Fruit fly (Drosophila melanogaster): ENCODE results near the gene CG13461.

The CG13461 gene

DNA sequence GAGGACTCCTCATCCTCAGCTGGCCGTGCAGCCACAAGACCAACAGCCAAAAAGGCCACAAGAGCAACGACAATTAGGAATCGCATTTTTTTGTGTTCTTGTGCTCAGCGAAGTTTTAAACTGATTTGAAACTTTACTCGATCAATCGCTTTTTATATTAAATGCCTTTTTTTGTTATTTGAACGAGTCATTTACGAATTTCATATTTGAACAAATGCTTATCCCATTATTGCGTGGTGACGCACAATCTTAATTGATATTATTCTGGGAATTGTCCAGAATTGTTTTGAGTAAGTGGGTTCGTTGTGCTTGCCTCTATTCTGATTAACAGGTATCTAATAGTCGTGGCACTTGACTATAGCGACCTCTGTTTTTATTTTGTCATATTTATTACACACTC lies at the start of gene CG13461:
Gene CG13461 (minus strand): TSS at position 101 of the 400 bp plus-strand sequence.
- TF ChIP-seq CG8478 (optimal IDR thresholded peaks at IDR 0.05) (no peak), CTCF (optimal IDR thresholded peaks at IDR 0.05) (no peak)

dm6 chr3L:15101639-15102413 lies 49.5 kb upstream of the CG13461 start:
- TF ChIP-seq CG8478 (optimal IDR thresholded peaks at IDR 0.05) = no peak
- TF ChIP-seq CTCF (optimal IDR thresholded peaks at IDR 0.05) = no peak

DNA sequence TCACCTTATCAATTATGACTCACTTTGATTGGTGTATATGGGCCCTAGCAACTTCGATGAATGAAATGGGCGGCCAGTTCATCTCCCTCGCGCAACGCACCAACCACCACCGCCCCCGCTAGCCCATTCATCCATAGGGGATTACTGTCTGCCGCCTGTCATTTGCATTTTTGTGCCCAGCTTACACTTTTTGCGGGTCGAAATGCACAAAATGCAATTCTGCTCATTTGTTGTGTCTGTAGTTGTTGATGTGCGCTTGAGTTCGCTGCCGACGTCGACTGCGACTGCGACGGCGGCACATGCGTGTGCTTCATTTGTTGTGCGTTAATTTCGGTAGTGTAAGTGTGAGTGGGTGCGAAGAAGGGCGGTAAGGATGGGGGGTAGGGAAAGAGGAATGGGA lies 48.7 kb upstream of the CG13461 start:
- TF ChIP-seq CTCF (optimal IDR thresholded peaks at IDR 0.05) = no peak
- no peak for TF ChIP-seq CG8478 (optimal IDR thresholded peaks at IDR 0.05)

dm6 chr3L:15099541-15099940 lies 47.3 kb upstream of the CG13461 start:
- TF ChIP-seq CTCF (optimal IDR thresholded peaks at IDR 0.05) = no peak
- no peak for TF ChIP-seq CG8478 (optimal IDR thresholded peaks at IDR 0.05)

DNA sequence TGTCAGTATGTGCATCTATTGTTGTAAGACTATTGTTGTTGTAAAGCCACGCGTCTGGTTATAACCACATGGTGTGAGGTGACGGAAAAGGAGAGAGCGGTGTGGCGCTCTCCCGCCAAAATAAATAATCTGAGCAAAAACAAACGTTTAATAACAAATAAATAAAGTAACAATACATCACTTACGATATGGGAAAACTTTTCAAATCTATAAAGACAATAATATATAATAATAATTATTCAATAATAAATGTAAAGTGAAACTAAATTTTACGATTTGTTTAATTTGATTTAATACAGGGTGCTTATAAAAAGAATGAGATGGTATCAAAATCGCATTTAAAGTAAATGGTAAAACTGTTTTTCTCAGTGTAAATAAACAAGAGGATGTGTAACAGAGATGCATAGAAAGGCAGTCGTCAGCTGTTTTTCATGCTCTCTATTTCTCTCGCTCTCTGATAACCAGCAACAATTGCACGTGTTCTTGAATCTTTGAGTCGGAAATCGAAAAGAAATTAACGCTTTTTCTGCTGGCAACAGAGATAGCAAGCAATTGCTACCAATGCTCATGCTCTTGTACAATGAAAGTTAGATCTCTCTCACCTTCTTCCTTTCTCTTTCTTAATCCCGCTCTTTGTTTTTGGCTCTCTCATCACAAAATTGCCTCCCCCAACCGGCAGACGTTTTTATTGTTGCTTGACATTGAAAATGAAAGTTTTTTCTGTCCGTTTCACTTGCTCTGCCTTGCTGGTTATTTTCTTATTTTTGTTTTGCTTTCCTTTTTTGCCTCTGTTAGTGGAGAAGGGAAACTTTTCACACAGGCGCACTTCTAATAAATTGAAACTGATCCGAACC lies 46.6 kb upstream of the CG13461 start:
- TF ChIP-seq CTCF (optimal IDR thresholded peaks at IDR 0.05) (no peak), CG8478 (optimal IDR thresholded peaks at IDR 0.05) (no peak)

DNA sequence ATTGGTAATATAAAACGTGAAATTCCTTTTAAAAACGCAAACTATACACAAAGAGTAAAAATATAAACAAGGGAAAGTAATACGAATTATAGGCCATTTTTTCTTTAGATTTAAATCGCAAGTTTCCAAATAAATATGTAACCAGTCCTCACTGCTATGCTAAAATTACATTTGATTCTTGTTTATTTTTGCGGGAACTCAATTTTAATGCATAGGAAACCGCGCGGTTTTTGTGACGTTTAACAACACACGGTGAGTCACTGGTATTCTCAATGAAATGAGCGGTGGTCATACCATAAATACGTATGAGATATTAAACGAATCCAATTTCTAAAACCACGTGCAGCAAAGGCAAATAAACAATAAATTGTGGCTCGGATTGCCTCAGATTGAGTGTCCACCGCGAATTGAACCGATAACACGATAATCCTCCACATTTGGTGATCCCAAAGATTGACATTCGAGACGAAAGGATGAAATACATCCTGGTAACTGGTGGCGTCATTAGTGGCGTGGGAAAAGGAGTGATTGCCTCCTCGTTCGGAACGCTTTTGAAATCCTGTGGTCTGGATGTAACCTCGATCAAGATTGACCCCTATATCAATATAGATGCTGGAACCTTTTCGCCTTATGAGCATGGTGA lies 45.7 kb upstream of the CG13461 start, which contains the start of gene Ctps:
Gene Ctps (plus strand): TSS at position 37 of the 643 bp plus-strand sequence.
- TF ChIP-seq CTCF (optimal IDR thresholded peaks at IDR 0.05) (no peak), CG8478 (optimal IDR thresholded peaks at IDR 0.05) (no peak)

DNA sequence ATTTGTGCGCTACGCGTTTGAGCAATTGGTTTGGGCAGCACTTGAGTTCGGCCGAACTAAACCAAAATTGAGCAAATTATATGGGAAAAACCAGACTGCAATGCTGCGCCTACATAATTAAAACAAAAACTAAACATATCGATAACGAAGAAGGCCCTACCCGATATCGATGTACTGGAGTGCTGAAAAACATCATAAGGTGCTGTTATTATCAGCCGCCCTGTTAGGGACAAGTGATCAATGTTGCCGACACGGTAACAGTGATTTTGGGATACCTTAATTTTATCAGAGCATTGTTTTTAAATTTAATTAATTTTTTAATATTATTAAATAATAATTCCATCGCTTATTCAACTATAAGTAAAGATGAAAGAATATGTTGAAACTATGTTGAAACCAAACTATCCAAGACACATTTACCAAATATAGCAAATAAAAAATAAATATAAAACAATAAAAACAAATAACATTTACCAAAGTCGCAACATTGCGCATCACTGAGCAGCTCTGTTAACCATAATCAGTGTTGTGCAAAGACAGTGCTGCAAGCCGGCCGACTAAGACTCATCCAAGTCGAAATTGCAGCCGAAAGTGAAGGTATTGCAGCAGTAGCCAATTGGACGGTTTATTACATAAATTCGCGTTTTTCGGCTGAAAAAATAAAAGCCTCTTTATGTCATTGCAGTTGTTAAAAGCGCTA lies 42.4 kb upstream of the CG13461 start, which contains the start of the genes sstn, Plp and GlyRS:
Gene sstn (minus strand): TSS at position 131 of the 700 bp plus-strand sequence.
Gene Plp (minus strand): TSS at position 136 of the 700 bp plus-strand sequence.
Gene GlyRS (plus strand): TSS at position 554 of the 700 bp plus-strand sequence.
- TF ChIP-seq CG8478 (optimal IDR thresholded peaks at IDR 0.05) = no peak
- TF ChIP-seq CTCF (optimal IDR thresholded peaks at IDR 0.05) = no peak

DNA sequence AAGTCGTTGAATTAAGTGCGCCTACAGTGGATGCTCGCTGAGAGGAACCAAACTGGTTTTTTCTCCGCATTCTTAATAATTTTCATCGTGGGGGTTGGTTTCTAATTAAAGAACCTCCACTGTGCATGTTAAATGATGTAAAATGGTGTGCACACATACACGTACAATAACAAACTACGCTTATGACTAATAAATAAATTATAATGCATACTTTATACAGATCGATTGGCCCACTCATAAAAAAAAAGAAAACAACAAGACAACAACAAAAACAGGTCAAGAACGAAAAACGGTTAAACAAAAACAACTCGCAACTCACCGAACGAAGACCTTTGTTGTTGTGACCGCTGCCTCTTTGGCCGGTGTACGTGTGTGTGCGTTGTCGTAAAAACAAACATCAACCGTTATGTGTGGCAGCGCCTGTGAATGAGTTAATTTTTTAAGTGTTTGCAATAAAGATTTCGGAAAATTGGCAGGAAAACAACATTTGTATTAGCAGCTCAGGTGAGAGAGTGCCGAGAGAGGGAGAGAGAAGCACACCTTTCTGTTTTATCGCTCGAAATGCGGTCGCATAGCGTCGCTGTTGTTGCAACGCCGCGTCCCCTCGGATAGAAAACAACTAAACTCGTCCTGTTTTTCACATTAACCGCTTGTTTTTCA lies 41.8 kb upstream of the CG13461 start:
- TF ChIP-seq CTCF (optimal IDR thresholded peaks at IDR 0.05) (no peak), CG8478 (optimal IDR thresholded peaks at IDR 0.05) (no peak)

DNA sequence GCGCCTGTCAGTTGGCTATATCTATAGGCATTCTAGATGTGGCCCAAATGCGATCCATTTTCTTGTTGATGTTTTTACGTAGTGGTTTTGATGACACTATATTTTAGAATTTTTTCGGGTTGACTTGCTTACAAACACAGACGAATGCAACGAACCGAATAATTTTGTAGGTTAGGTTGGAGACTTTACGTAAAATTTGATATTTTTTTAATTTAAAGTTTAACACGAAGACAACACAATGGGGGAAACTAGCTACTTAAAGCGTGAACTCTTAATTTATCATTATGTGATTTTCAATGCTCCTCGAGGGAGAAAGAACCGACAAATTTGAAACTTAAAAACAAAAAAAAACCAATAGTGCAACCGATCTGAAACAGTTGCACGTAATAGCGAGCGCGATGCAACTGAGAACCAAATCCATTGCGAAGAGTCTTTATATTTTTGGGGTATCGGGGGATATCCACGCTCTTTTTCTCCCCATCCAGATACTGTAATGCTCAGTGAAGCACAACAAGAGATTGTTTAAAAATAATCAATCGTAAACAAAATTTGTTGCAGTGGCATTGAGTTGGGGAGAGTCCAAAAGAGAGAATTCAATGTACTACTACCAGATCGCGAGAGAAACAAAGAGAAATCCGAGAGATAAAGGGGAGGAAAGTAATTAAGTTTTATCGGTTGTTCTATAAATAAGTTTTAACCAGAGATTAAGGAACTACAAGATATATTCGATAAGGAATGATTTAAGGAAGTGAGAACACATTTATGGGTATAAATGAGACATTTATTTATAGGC lies 37.8 kb upstream of the CG13461 start:
- TF ChIP-seq CTCF (optimal IDR thresholded peaks at IDR 0.05) (no peak), CG8478 (optimal IDR thresholded peaks at IDR 0.05) (no peak)

DNA sequence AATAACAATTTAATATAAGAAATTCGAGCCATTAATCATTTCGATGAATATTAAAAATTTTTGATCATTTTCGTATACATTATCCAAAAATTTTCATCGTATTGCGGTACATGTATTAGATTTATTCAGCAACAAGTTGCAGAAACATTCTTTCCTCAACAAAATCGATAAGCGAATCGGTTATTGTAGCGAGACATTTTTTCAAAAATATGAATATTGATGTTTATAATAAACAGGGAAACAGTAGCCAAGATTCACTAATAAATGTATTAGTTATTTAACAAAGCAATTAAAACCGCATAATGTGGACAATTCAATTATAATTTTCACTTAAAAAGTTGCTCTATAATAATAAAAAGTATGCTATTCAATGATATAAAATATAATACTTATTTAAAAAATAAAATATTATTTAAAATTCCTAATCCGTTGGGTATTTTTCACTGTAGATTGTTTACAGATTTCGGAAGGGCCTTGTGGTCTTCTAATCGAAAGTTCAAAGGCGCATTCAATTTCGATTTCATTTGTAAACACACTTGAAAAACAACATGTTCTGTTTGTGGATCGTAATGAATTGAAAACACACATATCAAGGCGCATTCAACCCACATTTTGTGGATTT lies 36.9 kb upstream of the CG13461 start:
- TF ChIP-seq CTCF (optimal IDR thresholded peaks at IDR 0.05) = no peak
- TF ChIP-seq CG8478 (optimal IDR thresholded peaks at IDR 0.05) = no peak

- TF ChIP-seq CG8478 (optimal IDR thresholded peaks at IDR 0.05) = no peak
These were observed 36.0 kb upstream of the CG13461 start for dm6 chr3L:15088285-15088684.

DNA sequence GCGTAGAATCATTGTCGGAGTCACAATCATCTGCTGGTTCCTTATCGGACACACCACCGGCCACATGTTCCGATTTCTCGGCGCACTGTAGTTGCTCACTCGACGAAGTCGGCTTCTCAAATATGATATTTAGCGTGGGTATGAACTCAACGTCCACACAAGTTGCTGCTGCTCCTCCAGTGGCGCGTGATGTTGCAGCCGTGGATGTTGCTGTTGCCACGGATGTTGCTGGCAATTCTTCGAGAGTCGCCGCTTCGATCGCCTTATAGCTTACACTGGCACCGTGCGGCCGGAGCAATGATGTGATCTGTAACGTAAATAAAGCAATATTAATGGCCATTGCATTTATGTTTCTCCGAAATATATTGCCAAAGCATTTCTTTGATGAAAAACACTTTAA lies 32.0 kb upstream of the CG13461 start:
- TF ChIP-seq CG8478 (optimal IDR thresholded peaks at IDR 0.05) (no peak), CTCF (optimal IDR thresholded peaks at IDR 0.05) (no peak)

DNA sequence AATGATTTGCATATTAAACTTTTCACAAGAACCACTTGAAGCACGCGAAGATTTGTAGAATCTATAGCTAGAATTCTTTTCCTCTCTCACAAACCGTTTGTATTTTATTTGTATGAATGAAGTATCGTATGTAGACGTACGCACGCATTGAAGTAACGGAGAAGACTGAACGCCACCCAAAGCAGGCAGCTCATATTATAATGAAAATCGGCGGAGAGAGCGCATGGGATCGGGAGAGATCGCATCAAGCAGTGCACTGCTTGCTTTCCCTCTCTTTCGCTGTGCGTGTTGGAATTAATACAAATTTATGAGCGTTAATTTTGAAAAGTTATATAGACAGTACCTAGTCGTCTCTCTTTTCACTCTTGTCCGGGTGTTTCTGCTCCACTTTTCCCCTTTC lies 27.0 kb upstream of the CG13461 start:
- TF ChIP-seq CTCF (optimal IDR thresholded peaks at IDR 0.05) (peak; percentile 7 to 11), CG8478 (optimal IDR thresholded peaks at IDR 0.05) (no peak)
